Worm (Caenorhabditis elegans) whole organism, young adult: ENCODE results near the gene srd-46.

Experiments
- B0019.2 ChIP-seq: fragments of 200-800 bp; sonication (Bioruptor generic); conservative IDR thresholded peaks from 2 replicates; pipeline ENCODE4 v1.3.6; 2022; ENCODE audit warnings: missing genetic modification reagents, missing genetic modification characterization, missing compliant biosample characterization
- B0261.1 ChIP-seq: sonication (generic microtip); optimal IDR thresholded peaks from 2 replicates; lab custom pipeline; 2016; ENCODE audit warnings: mild to moderate bottlenecking, missing genetic modification characterization, moderate library complexity, missing compliant biosample characterization
- F22D6.2 ChIP-seq: sonication (generic microtip); optimal IDR thresholded peaks from 2 replicates; lab custom pipeline; 2016; ENCODE audit warnings: mild to moderate bottlenecking, missing genetic modification characterization, missing compliant biosample characterization
- F57A8.1 ChIP-seq: fragments of 200-800 bp; sonication (Bioruptor generic); optimal IDR thresholded peaks from 2 replicates; lab custom pipeline; 2018; ENCODE audit warnings: mild to moderate bottlenecking, missing genetic modification characterization, moderate library complexity, missing compliant biosample characterization
- K12H6.12 ChIP-seq: fragments of 200-800 bp; sonication (Bioruptor generic); optimal IDR thresholded peaks from 2 replicates; lab custom pipeline; 2018; ENCODE audit warnings: mild to moderate bottlenecking, missing genetic modification characterization, missing compliant biosample characterization
- T07F8.4 ChIP-seq: sonication (generic microtip); optimal IDR thresholded peaks from 2 replicates; lab custom pipeline; 2016; ENCODE audit warnings: mild to moderate bottlenecking, missing genetic modification characterization, moderate library complexity, missing compliant biosample characterization
- Y95B8A.8 ChIP-seq: fragments of 200-800 bp; sonication (Bioruptor generic); IDR thresholded peaks from 2 replicates; pipeline ENCODE4 v1.3.6; 2022; ENCODE audit warnings: missing genetic modification reagents, missing genetic modification characterization, missing compliant biosample characterization
- akir-1 ChIP-seq: fragments of 200-800 bp; sonication (Bioruptor generic); optimal IDR thresholded peaks from 2 replicates; lab custom pipeline; 2018; ENCODE audit warnings: mild to moderate bottlenecking, missing genetic modification characterization, moderate library complexity, missing compliant biosample characterization
- aptf-2 ChIP-seq: fragments of 200-800 bp; sonication (Bioruptor generic); conservative IDR thresholded peaks from 2 replicates; pipeline ENCODE4 v1.3.6; 2022; ENCODE audit warnings: missing genetic modification reagents, missing genetic modification characterization, missing compliant biosample characterization
- aptf-3 ChIP-seq: fragments of 200-800 bp; sonication (Bioruptor generic); IDR thresholded peaks from 2 replicates; pipeline ENCODE4 v1.3.6; 2022; ENCODE audit warnings: missing genetic modification characterization, missing compliant biosample characterization
- athp-1 ChIP-seq: sonication (generic microtip); optimal IDR thresholded peaks from 2 replicates; lab custom pipeline; 2017; ENCODE audit warnings: mild to moderate bottlenecking, missing genetic modification characterization, missing compliant biosample characterization
- attf-6 ChIP-seq: fragments of 200-800 bp; sonication (Bioruptor generic); IDR thresholded peaks from 2 replicates; pipeline ENCODE4 v1.3.6; 2022; ENCODE audit warnings: missing genetic modification reagents, missing genetic modification characterization, missing compliant biosample characterization
- bed-1 ChIP-seq: fragments of 200-800 bp; sonication (Bioruptor generic); IDR thresholded peaks from 2 replicates; pipeline ENCODE4 v1.3.6; 2022; ENCODE audit warnings: missing genetic modification reagents, missing genetic modification characterization, missing compliant biosample characterization
- ccch-3 ChIP-seq: fragments of 200-800 bp; sonication (Bioruptor generic); optimal IDR thresholded peaks from 2 replicates; lab custom pipeline; 2018; ENCODE audit warnings: mild to moderate bottlenecking, missing genetic modification characterization, missing compliant biosample characterization
- cebp-1 ChIP-seq, 2 experiments: fragments of 200-800 bp in 1 of 2; sonication (Bioruptor generic) in 1 of 2; sonication (generic microtip) in 1 of 2; IDR thresholded peaks in 1 of 2; optimal IDR thresholded peaks in 1 of 2; 2 replicates each; pipeline versions ENCODE4 v1.3.6 to Lab custom; 2017 to 2022; ENCODE audit warnings: missing compliant biosample characterization in 2 of 2, missing genetic modification characterization in 2 of 2, mild to moderate bottlenecking in 1 of 2, missing genetic modification reagents in 1 of 2, moderate library complexity in 1 of 2
- ceh-27 ChIP-seq: fragments of 200-800 bp; sonication (Bioruptor generic); optimal IDR thresholded peaks from 2 replicates; lab custom pipeline; 2018; ENCODE audit warnings: mild to moderate bottlenecking, missing genetic modification characterization, moderate library complexity, missing compliant biosample characterization
- ceh-91 ChIP-seq: fragments of 200-800 bp; sonication (Bioruptor generic); IDR thresholded peaks from 2 replicates; pipeline ENCODE4 v1.3.6; 2022; ENCODE audit warnings: missing genetic modification reagents, missing genetic modification characterization, missing compliant biosample characterization
- chd-7 ChIP-seq: sonication (generic microtip); optimal IDR thresholded peaks from 2 replicates; lab custom pipeline; 2016; ENCODE audit warnings: mild to moderate bottlenecking, missing genetic modification characterization, moderate library complexity, missing compliant biosample characterization
- die-1 ChIP-seq: sonication (generic microtip); optimal IDR thresholded peaks from 2 replicates; lab custom pipeline; 2016; ENCODE audit warnings: missing genotype, mild to moderate bottlenecking, missing genetic modification characterization, missing compliant biosample characterization
- dox-1 ChIP-seq: fragments of 200-800 bp; sonication (Bioruptor generic); IDR thresholded peaks from 2 replicates; pipeline ENCODE4 v1.3.6; 2022; ENCODE audit warnings: missing genetic modification reagents, missing genetic modification characterization, missing compliant biosample characterization
- efl-1 ChIP-seq: fragments of 150-350 bp; optimal IDR thresholded peaks from 2 replicates; lab custom pipeline; 2014; ENCODE audit warnings: missing biosample characterization, missing genetic modification reagents, missing genetic modification characterization
- egl-18 ChIP-seq: fragments of 200-800 bp; sonication (Bioruptor generic); IDR thresholded peaks from 2 replicates; pipeline ENCODE4 v1.3.6; 2022; ENCODE audit warnings: missing genetic modification reagents, missing genetic modification characterization, missing compliant biosample characterization
- lin-26 ChIP-seq: fragments of 200-800 bp; sonication (Bioruptor generic); IDR thresholded peaks from 2 replicates; pipeline ENCODE4 v1.3.6; 2022; ENCODE audit warnings: missing genetic modification reagents, missing genetic modification characterization, missing compliant biosample characterization
- lin-54 ChIP-seq: fragments of 200-800 bp; sonication (Bioruptor generic); optimal IDR thresholded peaks from 2 replicates; lab custom pipeline; 2018; ENCODE audit warnings: mild to moderate bottlenecking, missing genetic modification characterization, missing compliant biosample characterization
- lir-1 ChIP-seq: fragments of 200-800 bp; sonication (Bioruptor generic); conservative IDR thresholded peaks from 2 replicates; pipeline ENCODE4 v1.3.6; 2022; ENCODE audit warnings: missing genetic modification reagents, missing genetic modification characterization, missing compliant biosample characterization
- lsl-1 ChIP-seq: fragments of 200-800 bp; sonication (Bioruptor generic); optimal IDR thresholded peaks from 2 replicates; lab custom pipeline; 2018; ENCODE audit warnings: mild to moderate bottlenecking, missing genetic modification characterization, moderate library complexity, missing compliant biosample characterization
- madf-3 ChIP-seq: fragments of 200-800 bp; sonication (Bioruptor generic); IDR thresholded peaks from 2 replicates; pipeline ENCODE4 v1.3.6; 2022; ENCODE audit warnings: missing genetic modification reagents, missing genetic modification characterization, missing compliant biosample characterization
- madf-6 ChIP-seq: fragments of 200-800 bp; sonication (Bioruptor generic); IDR thresholded peaks from 2 replicates; pipeline ENCODE4 v1.3.6; 2022; ENCODE audit warnings: missing genetic modification reagents, missing genetic modification characterization, missing compliant biosample characterization
- madf-8 ChIP-seq: fragments of 200-800 bp; sonication (Bioruptor generic); conservative IDR thresholded peaks from 2 replicates; pipeline ENCODE4 v1.3.6; 2022; ENCODE audit warnings: missing genetic modification reagents, missing genetic modification characterization, missing compliant biosample characterization
- mes-4 ChIP-seq: sonication (generic microtip); optimal IDR thresholded peaks from 2 replicates; lab custom pipeline; 2016; ENCODE audit warnings: missing genotype, missing genetic modification characterization, missing compliant biosample characterization
- mxl-1 ChIP-seq: sonication (generic microtip); optimal IDR thresholded peaks from 2 replicates; lab custom pipeline; 2016; ENCODE audit warnings: missing genetic modification characterization, missing compliant biosample characterization
- nfya-1 ChIP-seq: sonication (generic microtip); optimal IDR thresholded peaks from 2 replicates; lab custom pipeline; 2017; ENCODE audit warnings: antibody characterized with exemption, missing compliant biosample characterization, missing genetic modification characterization, borderline replicate concordance; ENCODE audit not compliant: insufficient read depth
- nfyb-1 ChIP-seq: fragments of 200-800 bp; sonication (Bioruptor generic); IDR thresholded peaks from 2 replicates; pipeline ENCODE4 v1.3.6; 2022; ENCODE audit warnings: missing genetic modification reagents, missing genetic modification characterization, missing compliant biosample characterization
- nhr-120 ChIP-seq: fragments of 200-800 bp; sonication (Bioruptor generic); IDR thresholded peaks from 2 replicates; pipeline ENCODE4 v1.3.6; 2022; ENCODE audit warnings: missing genetic modification characterization, missing compliant biosample characterization
- nhr-179 ChIP-seq: sonication (generic microtip); optimal IDR thresholded peaks from 2 replicates; lab custom pipeline; 2016; ENCODE audit warnings: mild to moderate bottlenecking, missing genetic modification characterization, missing compliant biosample characterization
- nhr-27 ChIP-seq: fragments of 200-800 bp; sonication (Bioruptor generic); optimal IDR thresholded peaks from 2 replicates; lab custom pipeline; 2018; ENCODE audit warnings: mild to moderate bottlenecking, missing genetic modification characterization, moderate library complexity, missing compliant biosample characterization
- nhr-80 ChIP-seq: sonication (generic microtip); optimal IDR thresholded peaks from 2 replicates; lab custom pipeline; 2016; ENCODE audit warnings: missing genetic modification characterization, missing compliant biosample characterization
- nhr-90 ChIP-seq: sonication (generic microtip); optimal IDR thresholded peaks from 2 replicates; lab custom pipeline; 2016; ENCODE audit warnings: missing genotype, mild to moderate bottlenecking, missing genetic modification characterization, missing compliant biosample characterization
- rec-8 ChIP-seq, 2 experiments: sonication (generic microtip); optimal IDR thresholded peaks; 2 replicates each; lab custom pipeline; 2016; ENCODE audit warnings: mild to moderate bottlenecking in 2 of 2, missing genetic modification characterization in 2 of 2, missing genetic modification reagents in 2 of 2, missing genotype in 2 of 2, missing biosample characterization in 1 of 2, missing compliant biosample characterization in 1 of 2, moderate library complexity in 1 of 2
- rpc-1 ChIP-seq, 2 experiments: fragments of 150-350 bp in 1 of 2; sonication (generic microtip) in 1 of 2; optimal IDR thresholded peaks; 2 replicates each; lab custom pipeline; 2014 to 2018; ENCODE audit warnings: missing biosample characterization in 1 of 2, missing genetic modification characterization in 1 of 2, missing genetic modification reagents in 1 of 2, missing genotype in 1 of 2
- snpc-3.4 ChIP-seq: sonication (generic microtip); optimal IDR thresholded peaks from 2 replicates; lab custom pipeline; 2017; ENCODE audit warnings: missing genetic modification characterization, mild to moderate bottlenecking, missing compliant biosample characterization, antibody characterized with exemption, moderate library complexity, missing genotype, missing genetic modification reagents
- snpc-4 ChIP-seq, 5 experiments: fragments of 150-350 bp in 1 of 5; sonication (generic microtip) in 4 of 5; optimal IDR thresholded peaks; 2 replicates each; lab custom pipeline; 2014 to 2018; ENCODE audit warnings: missing genetic modification characterization in 5 of 5, missing biosample characterization in 3 of 5, antibody characterized with exemption in 2 of 5, mild to moderate bottlenecking in 2 of 5, missing compliant biosample characterization in 2 of 5, missing genotype in 2 of 5, moderate library complexity in 2 of 5, missing genetic modification reagents in 1 of 5
- unc-130 ChIP-seq: sonication (generic microtip); optimal IDR thresholded peaks from 2 replicates; lab custom pipeline; 2016; ENCODE audit warnings: missing genetic modification reagents, missing genetic modification characterization, missing compliant biosample characterization
- zim-3 ChIP-seq: sonication (generic microtip); optimal IDR thresholded peaks from 2 replicates; lab custom pipeline; 2017; ENCODE audit warnings: mild to moderate bottlenecking, missing genetic modification characterization, moderate library complexity, missing compliant biosample characterization
- ztf-18 ChIP-seq: sonication (generic microtip); optimal IDR thresholded peaks from 2 replicates; lab custom pipeline; 2016; ENCODE audit warnings: missing genotype, mild to moderate bottlenecking, missing genetic modification characterization, missing compliant biosample characterization

srd-46 gene

DNA sequence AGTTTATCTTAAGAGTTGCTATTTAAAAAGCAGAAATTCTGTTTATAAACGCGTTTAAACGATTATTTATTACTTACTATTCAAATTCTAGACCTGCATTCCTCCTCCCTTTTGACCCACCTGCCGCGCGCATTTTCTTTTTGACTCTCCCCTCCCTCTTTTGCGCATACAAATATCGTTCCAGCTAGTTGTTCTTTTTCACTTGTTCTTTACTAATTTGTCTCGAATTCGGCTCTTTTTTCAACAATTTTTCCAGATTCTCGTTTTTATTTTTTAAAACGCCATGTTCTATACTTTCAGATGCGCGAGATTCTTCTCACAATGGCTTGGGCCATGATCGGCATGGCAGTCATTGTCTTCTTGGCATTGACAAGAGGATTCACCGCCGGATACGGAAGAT is 33.5 kb downstream of the srd-46 start, which contains the start of gene F19H6.4:
TSS of gene F19H6.4 (plus strand) at position 301 of the 400 bp plus-strand sequence.
- TF ChIP-seq nhr-179 (tag; lab: Kevin White, UChicago) (no peak), T07F8.4 (tag; lab: Kevin White, UChicago) (no peak), attf-6 (no peak), B0019.2 (GFP tag; lab: Robert Waterston, UW) (no peak), unc-130 (GFP tag; lab: Kevin White, UChicago) (no peak), Y95B8A.8 (GFP tag; lab: Robert Waterston, UW) (no peak), lsl-1 (GFP tag; lab: Kevin White, UChicago) (no peak), madf-8 (GFP tag; lab: Robert Waterston, UW) (0 out of 2 replicates have a peak, but pooled peaks have one; percentile 15), F22D6.2 (tag; lab: Kevin White, UChicago) (no peak), rec-8 (tag; optimal IDR thresholded peaks at IDR 0.05; lab: Kevin White, UChicago) (no peak), zim-3 (tag; lab: Kevin White, UChicago) (no peak), ztf-18 (tag; lab: Kevin White, UChicago) (no peak), akir-1 (GFP tag; lab: Kevin White, UChicago) (no peak), efl-1 (GFP tag; lab: Kevin White, UChicago) (peak; percentile 42), ceh-91 (GFP tag; lab: Robert Waterston, UW) (no peak), rpc-1 (optimal IDR thresholded peaks at IDR 0.05; lab: Kevin White, UChicago) (no peak), rpc-1 (tag; optimal IDR thresholded peaks at IDR 0.05; lab: Kevin White, UChicago) (no peak), madf-6 (GFP tag; lab: Robert Waterston, UW) (peak; percentile 61; the same call in 1 of the 2 replicates), cebp-1 (GFP tag; IDR thresholded peaks at IDR 0.05; lab: Robert Waterston, UW) (no peak), cebp-1 (tag; optimal IDR thresholded peaks at IDR 0.05; lab: Kevin White, UChicago) (no peak), F57A8.1 (GFP tag; lab: Kevin White, UChicago) (no peak), aptf-3 (GFP tag; lab: Robert Waterston, UW) (no peak), lin-54 (GFP tag; lab: Kevin White, UChicago) (no peak), mes-4 (no peak), athp-1 (no peak), dox-1 (no peak)

DNA sequence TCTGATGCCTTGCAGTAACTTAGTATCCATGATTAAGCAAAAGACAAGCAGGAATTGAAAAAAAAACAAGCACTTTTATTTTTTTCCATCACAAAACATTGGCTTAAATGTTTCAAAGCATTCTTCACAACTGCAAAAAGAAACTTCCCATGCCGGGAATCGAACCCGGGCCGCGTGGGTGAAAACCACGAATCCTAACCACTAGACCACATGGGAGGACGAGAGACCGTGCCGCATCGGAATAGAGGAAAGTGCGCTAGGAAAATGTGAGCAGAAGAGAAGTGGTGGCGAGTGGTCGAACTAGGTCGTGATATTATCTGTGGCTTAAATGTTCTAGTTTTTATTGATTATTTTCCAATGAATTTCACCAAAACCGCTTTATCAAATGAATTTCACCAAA is 35.6 kb downstream of the srd-46 start:
- TF ChIP-seq nhr-80 (tag; lab: Kevin White, UChicago) (no peak), lin-54 (GFP tag; lab: Kevin White, UChicago) (peak; percentile 27), nfya-1 (no peak), snpc-4 (GFP tag; optimal IDR thresholded peaks at IDR 0.05; lab: Kevin White, UChicago) (peak; percentile 14), snpc-4 (tag; optimal IDR thresholded peaks at IDR 0.05; lab: Kevin White, UChicago) (peak in 2 of 4 experiments; percentile 22 to 53), aptf-2 (GFP tag; lab: Robert Waterston, UW) (no peak), lir-1 (GFP tag; lab: Robert Waterston, UW) (0 out of 2 replicates have a peak, but pooled peaks have one; percentile 28), ceh-27 (GFP tag; lab: Kevin White, UChicago) (peak; percentile 75), nfyb-1 (peak; percentile 69), snpc-3.4 (tag; lab: Kevin White, UChicago) (no peak), ccch-3 (no peak), nhr-90 (tag; lab: Kevin White, UChicago) (peak; percentile 54), egl-18 (no peak), lin-26 (peak; percentile 86), nhr-120 (GFP tag; lab: Robert Waterston, UW) (no peak), die-1 (peak; percentile 80), madf-3 (GFP tag; lab: Robert Waterston, UW) (no peak), T07F8.4 (tag; lab: Kevin White, UChicago) (no peak), bed-1 (GFP tag; lab: Robert Waterston, UW) (no peak), akir-1 (GFP tag; lab: Kevin White, UChicago) (no peak), mxl-1 (tag; lab: Kevin White, UChicago) (no peak), rpc-1 (optimal IDR thresholded peaks at IDR 0.05; lab: Kevin White, UChicago) (peak; percentile 65), rpc-1 (tag; optimal IDR thresholded peaks at IDR 0.05; lab: Kevin White, UChicago) (peak; percentile 81), B0261.1 (tag; lab: Kevin White, UChicago) (peak; percentile 94), K12H6.12 (tag; lab: Kevin White, UChicago) (peak; percentile 38), nhr-27 (no peak), chd-7 (peak; percentile 30)
